Worm (Caenorhabditis elegans) whole organism, L2 larva: ENCODE measurements around the gene ZK470.4.
A peak's percentile ranks its signal among the peaks of the same experiment; 100 is the strongest.

Experiments used
- C34F6.9 ChIP-seq: fragments of 150-350 bp; optimal IDR thresholded peaks from 2 replicates; lab custom pipeline; 2014; ENCODE audit warnings: missing biosample characterization, missing genetic modification characterization
- F13H6.1 ChIP-seq: sonication (generic microtip); optimal IDR thresholded peaks from 2 replicates; lab custom pipeline; 2016; ENCODE audit warnings: missing genetic modification characterization, missing compliant biosample characterization
- Y55F3AM.14 ChIP-seq: fragments of 200-800 bp; sonication (Bioruptor generic); optimal IDR thresholded peaks from 2 replicates; lab custom pipeline; 2018; ENCODE audit warnings: mild to moderate bottlenecking, missing genetic modification characterization, missing compliant biosample characterization
- ZK546.5 ChIP-seq: sonication (generic microtip); optimal IDR thresholded peaks from 2 replicates; lab custom pipeline; 2017; ENCODE audit warnings: missing biosample characterization, missing genetic modification characterization
- alr-1 ChIP-seq: fragments of 150-350 bp; optimal IDR thresholded peaks from 2 replicates; lab custom pipeline; 2014; ENCODE audit warnings: missing biosample characterization, missing genetic modification characterization
- aly-2 ChIP-seq: fragments of 150-350 bp; optimal IDR thresholded peaks from 2 replicates; lab custom pipeline; 2014; ENCODE audit warnings: missing biosample characterization, missing genetic modification characterization
- ama-1 ChIP-seq: fragments of 150-350 bp; optimal IDR thresholded peaks from 2 replicates; lab custom pipeline; 2018; ENCODE audit warnings: inconsistent platforms
- blmp-1 ChIP-seq: sonication (generic microtip); optimal IDR thresholded peaks from 2 replicates; lab custom pipeline; 2017; ENCODE audit warnings: missing genetic modification characterization, mild to moderate bottlenecking, missing compliant biosample characterization, antibody characterized with exemption, moderate library complexity; ENCODE audit not compliant: insufficient read depth
- egl-27 ChIP-seq: sonication (generic microtip); optimal IDR thresholded peaks from 3 replicates; lab custom pipeline; 2017; ENCODE audit warnings: missing biosample characterization, missing genetic modification reagents, missing genetic modification characterization
- elt-1 ChIP-seq: fragments of 150-350 bp; optimal IDR thresholded peaks from 2 replicates; lab custom pipeline; 2014; ENCODE audit warnings: missing biosample characterization, missing genetic modification characterization
- fos-1 ChIP-seq: fragments of 150-350 bp; optimal IDR thresholded peaks from 2 replicates; lab custom pipeline; 2014; ENCODE audit warnings: missing biosample characterization, missing genetic modification characterization
- gmeb-1 ChIP-seq: fragments of 150-350 bp; optimal IDR thresholded peaks from 2 replicates; lab custom pipeline; 2014; ENCODE audit warnings: missing biosample characterization, missing genetic modification characterization
- lsy-2 ChIP-seq, 2 experiments: fragments of 150-350 bp in 1 of 2; sonication (generic microtip) in 1 of 2; optimal IDR thresholded peaks; 2 replicates each; lab custom pipeline; 2014 to 2017; ENCODE audit warnings: missing biosample characterization in 2 of 2, missing genetic modification characterization in 2 of 2
- mab-5 ChIP-seq: fragments of 150-350 bp; optimal IDR thresholded peaks from 2 replicates; lab custom pipeline; 2014; ENCODE audit warnings: missing biosample characterization, missing genetic modification characterization
- mdl-1 ChIP-seq, 2 experiments: fragments of 150-350 bp in 1 of 2; sonication (generic microtip) in 1 of 2; optimal IDR thresholded peaks; 2 replicates each; lab custom pipeline; 2017; ENCODE audit warnings: missing biosample characterization in 2 of 2, missing genetic modification characterization in 2 of 2
- nhr-11 ChIP-seq: fragments of 150-350 bp; optimal IDR thresholded peaks from 2 replicates; lab custom pipeline; 2014; ENCODE audit warnings: missing biosample characterization, missing genetic modification characterization
- nhr-129 ChIP-seq: fragments of 150-350 bp; optimal IDR thresholded peaks from 2 replicates; lab custom pipeline; 2014; ENCODE audit warnings: missing biosample characterization, missing genetic modification characterization
- nhr-21 ChIP-seq: fragments of 150-350 bp; optimal IDR thresholded peaks from 2 replicates; lab custom pipeline; 2014; ENCODE audit warnings: missing biosample characterization, missing genetic modification characterization
- nhr-23 ChIP-seq: fragments of 150-350 bp; optimal IDR thresholded peaks from 2 replicates; lab custom pipeline; 2014; ENCODE audit warnings: missing biosample characterization, missing genetic modification reagents, missing genetic modification characterization
- nhr-237 ChIP-seq: fragments of 150-350 bp; optimal IDR thresholded peaks from 2 replicates; lab custom pipeline; 2014; ENCODE audit warnings: missing biosample characterization, missing genetic modification characterization
- nhr-25 ChIP-seq: fragments of 150-350 bp; sonication (generic microtip); optimal IDR thresholded peaks from 3 replicates; lab custom pipeline; 2014; ENCODE audit warnings: missing biosample characterization, missing genetic modification characterization
- nhr-77 ChIP-seq: fragments of 150-350 bp; optimal IDR thresholded peaks from 2 replicates; lab custom pipeline; 2014; ENCODE audit warnings: missing biosample characterization, missing genetic modification characterization
- peb-1 ChIP-seq: fragments of 150-350 bp; optimal IDR thresholded peaks from 2 replicates; lab custom pipeline; 2014; ENCODE audit warnings: missing biosample characterization, missing genetic modification characterization
- sem-4 ChIP-seq: fragments of 150-350 bp; optimal IDR thresholded peaks from 2 replicates; lab custom pipeline; 2014; ENCODE audit warnings: missing biosample characterization, missing genetic modification reagents, missing genetic modification characterization
- sma-9 ChIP-seq, 2 experiments: fragments of 150-350 bp in 1 of 2; sonication (generic microtip) in 1 of 2; optimal IDR thresholded peaks; 2 replicates each; lab custom pipeline; 2014 to 2016; ENCODE audit warnings: missing genetic modification characterization in 2 of 2, mild to moderate bottlenecking in 1 of 2, missing biosample characterization in 1 of 2, missing compliant biosample characterization in 1 of 2, missing genetic modification reagents in 1 of 2, moderate library complexity in 1 of 2
- snpc-4 ChIP-seq: fragments of 150-350 bp; optimal IDR thresholded peaks from 2 replicates; lab custom pipeline; 2014; ENCODE audit warnings: missing biosample characterization, missing genetic modification characterization
- unc-39 ChIP-seq: fragments of 150-350 bp; optimal IDR thresholded peaks from 2 replicates; lab custom pipeline; 2014; ENCODE audit warnings: missing biosample characterization, missing genetic modification characterization
- unc-62 ChIP-seq: fragments of 150-350 bp; optimal IDR thresholded peaks from 2 replicates; lab custom pipeline; 2014; ENCODE audit warnings: missing biosample characterization, missing genetic modification reagents, missing genetic modification characterization
- zag-1 ChIP-seq: fragments of 150-350 bp; optimal IDR thresholded peaks from 2 replicates; lab custom pipeline; 2014; ENCODE audit warnings: missing biosample characterization, missing genetic modification characterization
- ztf-1 ChIP-seq: fragments of 200-800 bp; sonication (Bioruptor generic); conservative IDR thresholded peaks from 2 replicates; pipeline ENCODE4 v1.3.6; 2022; ENCODE audit warnings: missing genetic modification characterization, missing compliant biosample characterization
- ztf-11 ChIP-seq: sonication (generic microtip); optimal IDR thresholded peaks from 2 replicates; lab custom pipeline; 2017; ENCODE audit warnings: missing biosample characterization, missing genetic modification characterization
- ztf-4 ChIP-seq: fragments of 150-350 bp; optimal IDR thresholded peaks from 2 replicates; lab custom pipeline; 2014; ENCODE audit warnings: missing biosample characterization, missing genetic modification characterization

Gene ZK470.4

DNA sequence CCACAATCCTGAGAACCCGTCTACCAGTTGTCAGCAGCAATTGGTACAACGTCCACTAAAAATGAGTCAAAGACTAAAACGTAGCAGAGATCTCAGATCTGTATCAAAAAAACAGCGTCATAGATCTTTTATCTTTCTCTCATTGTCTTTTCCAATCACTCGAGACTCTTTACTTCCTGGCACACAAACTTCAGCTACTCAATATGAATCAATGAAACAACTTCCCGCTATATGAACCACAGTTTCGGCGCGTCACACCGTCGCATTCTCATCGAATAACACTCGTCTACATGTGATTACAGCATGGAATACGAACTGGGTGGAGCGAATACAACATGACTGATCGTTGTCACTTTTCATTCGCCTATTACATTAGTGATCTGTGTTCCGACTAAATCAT, 7.3 kb downstream of the ZK470.4 start (continued):
- TF ChIP-seq C34F6.9 (tag; lab: Kevin White, UChicago) (no peak), snpc-4 (tag; lab: Kevin White, UChicago) (no peak)

DNA sequence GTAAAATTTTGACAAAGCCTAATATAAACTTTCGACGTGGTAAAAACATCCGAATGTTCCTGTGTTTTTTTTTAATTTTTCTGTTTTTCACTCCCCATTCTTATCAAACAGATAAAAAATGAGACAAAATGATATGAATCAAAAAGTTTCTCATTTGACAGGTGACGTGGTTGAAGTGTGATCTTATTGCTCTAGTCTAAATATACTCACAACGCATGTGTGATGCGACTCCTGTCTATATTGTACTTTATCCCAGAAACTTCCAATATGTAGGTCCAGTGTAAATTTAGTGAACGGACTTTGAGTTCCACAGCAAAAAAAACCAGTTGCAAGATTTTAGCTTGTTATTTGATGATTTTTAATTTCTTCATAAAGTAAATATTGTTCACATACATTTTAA, 8.2 kb downstream of the ZK470.4 start:
- TF ChIP-seq sma-9 (GFP tag; optimal IDR thresholded peaks at IDR 0.05; lab: Kevin White, UChicago) (peak; percentile 52), sma-9 (tag; optimal IDR thresholded peaks at IDR 0.05; lab: Kevin White, UChicago) (no peak), mdl-1 (tag; optimal IDR thresholded peaks at IDR 0.05; lab: Kevin White, UChicago) (no peak), ztf-1 (GFP tag; lab: Robert Waterston, UW) (no peak), nhr-129 (tag; lab: Kevin White, UChicago) (peak; percentile 57), snpc-4 (tag; lab: Kevin White, UChicago) (no peak), Y55F3AM.14 (GFP tag; lab: Kevin White, UChicago) (no peak), ztf-11 (no peak), F13H6.1 (tag; lab: Kevin White, UChicago) (peak; percentile 36), peb-1 (no peak), nhr-21 (tag; lab: Kevin White, UChicago) (no peak), unc-39 (no peak), nhr-77 (no peak), nhr-23 (tag; lab: Kevin White, UChicago) (no peak), lsy-2 (tag; optimal IDR thresholded peaks at IDR 0.05; lab: Kevin White, UChicago) (peak in 1 of 2 experiments; percentile 51)

DNA sequence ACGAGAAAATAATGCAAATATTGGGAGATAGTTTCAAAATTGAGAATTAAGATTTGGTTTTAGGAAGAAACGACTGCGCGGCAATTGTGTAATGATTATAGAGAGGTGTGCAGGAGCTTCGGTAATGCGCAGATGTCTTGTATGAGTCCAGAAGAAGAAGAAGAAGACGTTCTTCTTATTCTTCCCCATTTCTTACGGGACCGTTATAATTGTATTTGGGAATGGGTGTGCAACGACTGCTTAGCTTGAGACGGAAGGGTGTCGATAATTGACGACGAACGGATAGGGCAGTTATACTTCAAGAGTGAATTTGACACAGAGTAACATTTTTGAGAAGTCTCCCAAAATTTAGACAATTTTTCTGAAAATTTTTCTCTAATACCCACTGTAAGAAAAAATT, 10.9 kb downstream of the ZK470.4 start:
- TF ChIP-seq nhr-77 (no peak), aly-2 (tag; lab: Kevin White, UChicago) (no peak), alr-1 (tag; lab: Kevin White, UChicago) (no peak), ztf-4 (no peak), fos-1 (no peak), unc-62 (GFP tag; lab: Kevin White, UChicago) (no peak), elt-1 (tag; lab: Kevin White, UChicago) (no peak), gmeb-1 (no peak), blmp-1 (tag; lab: Kevin White, UChicago) (no peak)
- TF ChIP-seq, all 48 proteins: peak for 0

DNA sequence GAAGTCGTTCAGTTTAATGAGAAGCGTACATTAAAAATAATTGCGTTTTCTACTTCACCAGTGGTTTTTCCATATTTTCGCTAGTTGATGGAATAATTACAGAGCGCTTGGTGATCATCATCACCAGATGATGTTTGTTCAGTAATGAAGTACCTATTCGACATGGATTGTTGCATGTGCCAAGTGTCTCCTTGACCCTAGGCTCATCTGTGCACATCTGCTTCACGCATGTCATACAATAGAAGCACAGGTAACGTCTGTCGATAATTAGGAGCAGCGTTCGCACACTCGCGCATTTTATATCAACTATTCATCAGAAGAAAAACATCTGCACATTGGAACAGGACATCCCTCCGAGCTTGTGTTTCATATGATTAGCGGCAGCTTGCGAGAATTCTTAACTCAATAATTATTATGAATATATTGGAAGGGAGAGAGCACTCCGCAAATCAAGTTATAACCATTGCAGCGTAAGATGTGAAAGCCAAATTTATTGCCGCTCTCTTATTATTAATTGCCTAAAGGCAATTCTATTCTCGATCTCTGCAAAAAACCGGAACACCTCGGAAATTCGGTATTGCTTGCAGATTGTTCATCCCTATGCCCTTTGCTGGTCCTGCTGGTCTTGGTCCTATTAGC, 14.3 kb downstream of the ZK470.4 start:
- no peak for TF ChIP-seq lsy-2 (tag; optimal IDR thresholded peaks at IDR 0.05; lab: Kevin White, UChicago)
- no peak for TF ChIP-seq aly-2 (tag; lab: Kevin White, UChicago)
- no peak for TF ChIP-seq blmp-1 (tag; lab: Kevin White, UChicago)
- no peak for TF ChIP-seq zag-1
- TF ChIP-seq fos-1: no peak
- no peak for TF ChIP-seq nhr-11 (tag; lab: Kevin White, UChicago)
- no peak for TF ChIP-seq sem-4 (tag; lab: Kevin White, UChicago)

DNA sequence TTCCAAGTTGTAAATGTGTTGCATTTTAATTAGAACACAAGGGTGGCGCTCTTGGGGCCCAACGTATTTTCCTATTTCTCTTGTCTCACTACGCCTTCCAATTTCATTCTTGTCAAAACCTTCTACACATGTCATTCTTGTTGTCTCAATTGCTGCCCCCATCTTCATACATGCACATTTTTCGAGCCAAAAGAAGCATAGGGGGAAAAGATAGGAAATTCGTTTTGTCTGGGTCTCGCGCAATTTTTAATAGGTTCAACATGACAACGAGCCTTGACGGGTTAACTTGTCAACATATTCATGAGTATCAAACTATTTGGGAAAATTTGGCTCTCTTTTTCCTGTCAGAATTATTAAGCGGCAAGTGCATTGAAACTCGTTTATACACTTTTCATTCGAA, 16.2 kb downstream of the ZK470.4 start:
- TF ChIP-seq aly-2 (tag; lab: Kevin White, UChicago): no peak
- TF ChIP-seq nhr-21 (tag; lab: Kevin White, UChicago): no peak
- no peak for TF ChIP-seq ama-1 (lab: Kevin White, UChicago)
- TF ChIP-seq egl-27 (tag; lab: Kevin White, UChicago): no peak
- no peak for TF ChIP-seq blmp-1 (tag; lab: Kevin White, UChicago)
- TF ChIP-seq sma-9 (GFP tag; optimal IDR thresholded peaks at IDR 0.05; lab: Kevin White, UChicago): no peak
- TF ChIP-seq sma-9 (tag; optimal IDR thresholded peaks at IDR 0.05; lab: Kevin White, UChicago): no peak
- no peak for TF ChIP-seq nhr-237 (tag; lab: Kevin White, UChicago)
- no peak for TF ChIP-seq mdl-1 (tag; optimal IDR thresholded peaks at IDR 0.05; lab: Kevin White, UChicago)
- no peak for TF ChIP-seq mab-5 (tag; lab: Kevin White, UChicago)

DNA sequence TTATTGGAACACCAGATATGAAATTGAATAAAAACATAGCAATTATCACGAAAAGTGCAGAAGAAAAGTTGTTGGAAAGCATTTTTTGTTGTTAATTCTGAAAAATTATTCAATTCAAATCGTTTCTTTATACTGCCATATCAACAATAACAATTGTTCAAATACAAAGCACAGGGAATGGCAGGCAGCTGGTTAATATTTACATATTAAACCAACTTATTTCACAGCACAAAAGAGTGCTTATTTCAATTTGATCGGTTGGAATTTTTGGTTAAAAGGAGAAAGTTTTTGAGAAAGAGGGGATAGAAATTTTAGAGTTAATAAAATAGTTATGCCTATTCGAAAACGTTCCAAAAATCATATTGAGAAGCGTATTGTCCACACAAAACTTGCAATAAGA, 18.6 kb downstream of the ZK470.4 start, which contains the start of gene F09F9.3:
Gene F09F9.3 (minus strand): TSS at position 101 of the 400 bp plus-strand sequence.
- TF ChIP-seq aly-2 (tag; lab: Kevin White, UChicago) (no peak), nhr-11 (tag; lab: Kevin White, UChicago) (no peak), sem-4 (tag; lab: Kevin White, UChicago) (no peak), nhr-25 (tag; lab: Kevin White, UChicago) (no peak), lsy-2 (tag; optimal IDR thresholded peaks at IDR 0.05; lab: Kevin White, UChicago) (no peak), ZK546.5 (no peak)
